Worm (Caenorhabditis elegans) whole organism, L1 larva: ENCODE results near the gene F13H8.3.
A peak's percentile ranks its signal among the peaks of the same experiment; 100 is the strongest.

Experiments used
- C16A3.4 ChIP-seq: fragments of 150-350 bp; optimal IDR thresholded peaks from 2 replicates; lab custom pipeline; 2014; ENCODE audit warnings: missing biosample characterization, missing genetic modification characterization
- C34B4.2 ChIP-seq: sonication (generic microtip); optimal IDR thresholded peaks from 2 replicates; lab custom pipeline; 2017; ENCODE audit warnings: mild to moderate bottlenecking, missing genetic modification characterization, missing compliant biosample characterization
- F16B12.6 ChIP-seq: fragments of 150-350 bp; optimal IDR thresholded peaks from 2 replicates; lab custom pipeline; 2014; ENCODE audit warnings: missing biosample characterization, missing genetic modification characterization
- aha-1 ChIP-seq: fragments of 150-350 bp; optimal IDR thresholded peaks from 2 replicates; lab custom pipeline; 2014; ENCODE audit warnings: missing biosample characterization, missing genetic modification characterization
- aly-2 ChIP-seq: fragments of 150-350 bp; optimal IDR thresholded peaks from 2 replicates; lab custom pipeline; 2014; ENCODE audit warnings: missing biosample characterization, missing genetic modification characterization
- ama-1 ChIP-seq: fragments of 150-350 bp; optimal IDR thresholded peaks from 2 replicates; lab custom pipeline; 2014
- blmp-1 ChIP-seq: fragments of 150-350 bp; optimal IDR thresholded peaks from 2 replicates; lab custom pipeline; 2014; ENCODE audit warnings: missing biosample characterization, missing genetic modification characterization
- ceh-63 ChIP-seq: fragments of 200-800 bp; sonication (Bioruptor generic); optimal IDR thresholded peaks from 2 replicates; lab custom pipeline; 2018; ENCODE audit warnings: mild to moderate bottlenecking, missing genetic modification characterization, missing compliant biosample characterization
- ceh-8 ChIP-seq: fragments of 200-800 bp; sonication (Bioruptor generic); optimal IDR thresholded peaks from 2 replicates; lab custom pipeline; 2018; ENCODE audit warnings: mild to moderate bottlenecking, missing genetic modification characterization, moderate library complexity, missing compliant biosample characterization
- ces-1 ChIP-seq: fragments of 150-350 bp; optimal IDR thresholded peaks from 2 replicates; lab custom pipeline; 2014; ENCODE audit warnings: missing biosample characterization, missing genetic modification reagents, missing genetic modification characterization
- dpl-1 ChIP-seq, 3 experiments: fragments of 150-350 bp in 2 of 3; sonication (generic microtip) in 1 of 3; optimal IDR thresholded peaks; 2 replicates each; lab custom pipeline; 2014 to 2017; ENCODE audit warnings: missing biosample characterization in 3 of 3, missing genetic modification characterization in 3 of 3, missing genetic modification reagents in 3 of 3
- dsc-1 ChIP-seq: sonication (generic microtip); optimal IDR thresholded peaks from 2 replicates; lab custom pipeline; 2016; ENCODE audit warnings: mild to moderate bottlenecking, missing genetic modification characterization, missing compliant biosample characterization
- elt-3 ChIP-seq, 6 experiments: fragments of 150-350 bp in 1 of 6; sonication (generic microtip); optimal IDR thresholded peaks; 2 replicates each; lab custom pipeline; 2017 to 2018; ENCODE audit warnings: missing biosample characterization in 6 of 6, missing genetic modification characterization in 6 of 6, inconsistent platforms in 1 of 6
- fkh-8 ChIP-seq: sonication (generic microtip); optimal IDR thresholded peaks from 2 replicates; lab custom pipeline; 2016; ENCODE audit warnings: mild to moderate bottlenecking, missing genetic modification characterization, missing compliant biosample characterization
- fos-1 ChIP-seq: fragments of 150-350 bp; optimal IDR thresholded peaks from 2 replicates; lab custom pipeline; 2014; ENCODE audit warnings: missing biosample characterization, missing genetic modification characterization
- jun-1 ChIP-seq: fragments of 150-350 bp; optimal IDR thresholded peaks from 2 replicates; lab custom pipeline; 2014; ENCODE audit warnings: missing biosample characterization, missing genetic modification reagents, missing genetic modification characterization
- lin-13 ChIP-seq: fragments of 150-350 bp; optimal IDR thresholded peaks from 2 replicates; lab custom pipeline; 2014; ENCODE audit warnings: missing biosample characterization, missing genetic modification reagents, missing genetic modification characterization
- lin-15B ChIP-seq: fragments of 150-350 bp; sonication (generic microtip); optimal IDR thresholded peaks from 3 replicates; lab custom pipeline; 2014; ENCODE audit warnings: missing biosample characterization, missing genetic modification characterization
- lin-35 ChIP-seq, 2 experiments: fragments of 150-350 bp; optimal IDR thresholded peaks; 2 replicates each; lab custom pipeline; 2014; ENCODE audit warnings: missing biosample characterization in 2 of 2, missing genetic modification characterization in 2 of 2, missing genetic modification reagents in 2 of 2
- lin-39 ChIP-seq: fragments of 150-350 bp; optimal IDR thresholded peaks from 2 replicates; lab custom pipeline; 2014; ENCODE audit warnings: missing biosample characterization, missing genetic modification reagents, missing genetic modification characterization
- lir-3 ChIP-seq: sonication (generic microtip); optimal IDR thresholded peaks from 2 replicates; lab custom pipeline; 2016; ENCODE audit warnings: mild to moderate bottlenecking, missing genetic modification characterization, moderate library complexity, missing compliant biosample characterization; ENCODE audit not compliant: poor library complexity
- lsy-2 ChIP-seq, 2 experiments: fragments of 150-350 bp; optimal IDR thresholded peaks; 2 replicates each; lab custom pipeline; 2014; ENCODE audit warnings: missing biosample characterization in 2 of 2, missing genetic modification characterization in 2 of 2
- mdl-1 ChIP-seq, 2 experiments: fragments of 150-350 bp; optimal IDR thresholded peaks; 2 replicates each; lab custom pipeline; 2014 to 2017; ENCODE audit warnings: missing biosample characterization in 2 of 2, missing genetic modification characterization in 2 of 2, inconsistent platforms in 1 of 2
- mep-1 ChIP-seq: fragments of 150-350 bp; optimal IDR thresholded peaks from 2 replicates; lab custom pipeline; 2014; ENCODE audit warnings: missing biosample characterization, missing genetic modification characterization
- nhr-11 ChIP-seq: fragments of 150-350 bp; optimal IDR thresholded peaks from 2 replicates; lab custom pipeline; 2014; ENCODE audit warnings: missing biosample characterization, missing genetic modification characterization
- nhr-19 ChIP-seq: fragments of 200-800 bp; sonication (Bioruptor generic); conservative IDR thresholded peaks from 2 replicates; pipeline ENCODE4 v1.3.6; 2022; ENCODE audit warnings: missing genetic modification characterization, missing compliant biosample characterization
- nhr-20 ChIP-seq: sonication (generic microtip); optimal IDR thresholded peaks from 2 replicates; lab custom pipeline; 2016; ENCODE audit warnings: mild to moderate bottlenecking, missing genetic modification characterization, missing compliant biosample characterization
- nhr-237 ChIP-seq: fragments of 150-350 bp; optimal IDR thresholded peaks from 2 replicates; lab custom pipeline; 2014; ENCODE audit warnings: missing biosample characterization, missing genetic modification characterization
- nhr-47 ChIP-seq: sonication (generic microtip); optimal IDR thresholded peaks from 2 replicates; lab custom pipeline; 2016; ENCODE audit warnings: mild to moderate bottlenecking, missing genetic modification characterization, moderate library complexity, missing compliant biosample characterization
- nhr-71 ChIP-seq: sonication (generic microtip); optimal IDR thresholded peaks from 2 replicates; lab custom pipeline; 2016; ENCODE audit warnings: mild to moderate bottlenecking, missing genetic modification characterization, moderate library complexity, missing compliant biosample characterization
- nhr-77 ChIP-seq: fragments of 150-350 bp; optimal IDR thresholded peaks from 2 replicates; lab custom pipeline; 2014; ENCODE audit warnings: missing biosample characterization, missing genetic modification characterization
- nhr-85 ChIP-seq: sonication (generic microtip); peaks from one replicate; lab custom pipeline; 2016; ENCODE audit warnings: missing genetic modification characterization, inconsistent platforms, missing compliant biosample characterization
- nhr-90 ChIP-seq: sonication (generic microtip); optimal IDR thresholded peaks from 2 replicates; lab custom pipeline; 2016; ENCODE audit warnings: mild to moderate bottlenecking, missing genetic modification characterization, missing compliant biosample characterization; ENCODE audit not compliant: poor library complexity
- pqm-1 ChIP-seq: sonication (generic microtip); optimal IDR thresholded peaks from 3 replicates; lab custom pipeline; 2017; ENCODE audit warnings: missing biosample characterization, missing genetic modification characterization
- rnt-1 ChIP-seq: sonication (generic microtip); optimal IDR thresholded peaks from 2 replicates; lab custom pipeline; 2016; ENCODE audit warnings: mild to moderate bottlenecking, missing genetic modification characterization, moderate library complexity, missing compliant biosample characterization
- skn-1 ChIP-seq: fragments of 150-350 bp; optimal IDR thresholded peaks from 2 replicates; lab custom pipeline; 2014; ENCODE audit warnings: missing biosample characterization, missing genetic modification characterization
- snpc-4 ChIP-seq: fragments of 150-350 bp; optimal IDR thresholded peaks from 2 replicates; lab custom pipeline; 2014; ENCODE audit warnings: missing biosample characterization, missing genetic modification characterization
- snu-23 ChIP-seq: sonication (generic microtip); optimal IDR thresholded peaks from 2 replicates; lab custom pipeline; 2016; ENCODE audit warnings: missing genetic modification characterization, missing compliant biosample characterization
- sox-4 ChIP-seq: sonication (generic microtip); optimal IDR thresholded peaks from 2 replicates; lab custom pipeline; 2016; ENCODE audit warnings: missing genetic modification characterization, missing compliant biosample characterization
- sptf-1 ChIP-seq: fragments of 150-350 bp; optimal IDR thresholded peaks from 2 replicates; lab custom pipeline; 2014; ENCODE audit warnings: missing biosample characterization, missing genetic modification characterization
- sup-37 ChIP-seq: fragments of 200-800 bp; sonication (Bioruptor generic); optimal IDR thresholded peaks from 2 replicates; lab custom pipeline; 2018; ENCODE audit warnings: mild to moderate bottlenecking, missing genetic modification characterization, missing compliant biosample characterization
- swsn-7 ChIP-seq: sonication (generic microtip); optimal IDR thresholded peaks from 2 replicates; lab custom pipeline; 2016; ENCODE audit warnings: missing genetic modification characterization, missing compliant biosample characterization
- tbx-2 ChIP-seq: sonication (generic microtip); optimal IDR thresholded peaks from 2 replicates; lab custom pipeline; 2016; ENCODE audit warnings: missing genetic modification characterization, missing compliant biosample characterization
- unc-30 ChIP-seq: sonication (generic microtip); optimal IDR thresholded peaks from 2 replicates; lab custom pipeline; 2017; ENCODE audit warnings: missing biosample characterization, missing genetic modification characterization
- unc-86 ChIP-seq: sonication (generic microtip); optimal IDR thresholded peaks from 2 replicates; lab custom pipeline; 2016; ENCODE audit warnings: missing genetic modification characterization, missing compliant biosample characterization
- xbp-1 ChIP-seq: sonication (generic microtip); optimal IDR thresholded peaks from 2 replicates; lab custom pipeline; 2016; ENCODE audit warnings: missing genetic modification characterization, missing compliant biosample characterization
- ztf-11 ChIP-seq, 2 experiments: sonication (generic microtip); optimal IDR thresholded peaks; 2 replicates each; lab custom pipeline; 2016 to 2017; ENCODE audit warnings: missing genetic modification characterization in 2 of 2, missing biosample characterization in 1 of 2, missing compliant biosample characterization in 1 of 2
- ztf-4 ChIP-seq: fragments of 150-350 bp; optimal IDR thresholded peaks from 2 replicates; lab custom pipeline; 2014; ENCODE audit warnings: missing biosample characterization, missing genetic modification characterization

F13H8.3 gene

ce11 chrII:6248503-6248902 is 15.3 kb upstream of the F13H8.3 start (continued):
- TF ChIP-seq ceh-8 (GFP tag; lab: Kevin White, UChicago) (no peak), F16B12.6 (tag; lab: Kevin White, UChicago) (no peak), unc-86 (tag; lab: Kevin White, UChicago) (peak; percentile 18), ztf-11 (tag; optimal IDR thresholded peaks at IDR 0.05; lab: Kevin White, UChicago) (no peak), mdl-1 (tag; optimal IDR thresholded peaks at IDR 0.05; lab: Kevin White, UChicago) (peak in 1 of 2 experiments; percentile 49), elt-3 (tag; optimal IDR thresholded peaks at IDR 0.05; lab: Kevin White, UChicago) (peak in 1 of 6 experiments; percentile 10), swsn-7 (tag; lab: Kevin White, UChicago) (peak; percentile 58), nhr-237 (tag; lab: Kevin White, UChicago) (no peak), nhr-20 (peak; percentile 45), lsy-2 (tag; optimal IDR thresholded peaks at IDR 0.05; lab: Kevin White, UChicago) (peak; percentile 8 to 60), unc-30 (no peak), nhr-19 (GFP tag; lab: Robert Waterston, UW) (peak; percentile 57), aha-1 (tag; lab: Kevin White, UChicago) (no peak), ceh-63 (GFP tag; lab: Kevin White, UChicago) (no peak), skn-1 (tag; lab: Kevin White, UChicago) (peak; percentile 27), C16A3.4 (tag; lab: Kevin White, UChicago) (peak; percentile 78), dpl-1 (GFP tag; optimal IDR thresholded peaks at IDR 0.05; lab: Kevin White, UChicago) (peak; percentile 54 to 68 (median 63)), dsc-1 (tag; lab: Kevin White, UChicago) (peak; percentile 28), xbp-1 (tag; lab: Kevin White, UChicago) (peak; percentile 20), lin-35 (GFP tag; optimal IDR thresholded peaks at IDR 0.05; lab: Kevin White, UChicago) (peak; percentile 42 to 83), lir-3 (tag; lab: Kevin White, UChicago) (peak; percentile 40), nhr-90 (tag; lab: Kevin White, UChicago) (peak; percentile 64), aly-2 (tag; lab: Kevin White, UChicago) (peak; percentile 10), nhr-85 (peak; percentile 80), sox-4 (tag; lab: Kevin White, UChicago) (no peak), ama-1 (lab: Kevin White, UChicago) (no peak), rnt-1 (tag; lab: Kevin White, UChicago) (peak; percentile 52)

- TF ChIP-seq sptf-1 (tag; lab: Kevin White, UChicago) (no peak), nhr-71 (tag; lab: Kevin White, UChicago) (peak; percentile 88), snpc-4 (peak; percentile 54), lin-15B (peak; percentile 72), unc-30 (no peak), nhr-47 (tag; lab: Kevin White, UChicago) (peak; percentile 82), jun-1 (tag; lab: Kevin White, UChicago) (peak; percentile 68), nhr-19 (GFP tag; lab: Robert Waterston, UW) (peak; percentile 79), nhr-11 (tag; lab: Kevin White, UChicago) (peak; percentile 46), fkh-8 (peak; percentile 64), mep-1 (tag; lab: Kevin White, UChicago) (peak; percentile 84), sox-4 (tag; lab: Kevin White, UChicago) (peak; percentile 3), C16A3.4 (tag; lab: Kevin White, UChicago) (peak; percentile 79), lin-13 (GFP tag; lab: Kevin White, UChicago) (peak; percentile 70), nhr-77 (peak; percentile 43), lin-39 (tag; lab: Kevin White, UChicago) (no peak), blmp-1 (tag; lab: Kevin White, UChicago) (peak; percentile 73), ama-1 (lab: Kevin White, UChicago) (peak; percentile 6), ztf-4 (tag; lab: Kevin White, UChicago) (peak; percentile 44), sup-37 (no peak), pqm-1 (tag; lab: Kevin White, UChicago) (no peak), snu-23 (GFP tag; lab: Kevin White, UChicago) (peak; percentile 87), C34B4.2 (tag; lab: Kevin White, UChicago) (no peak), ces-1 (GFP tag; lab: Kevin White, UChicago) (no peak), rnt-1 (tag; lab: Kevin White, UChicago) (peak; percentile 84), nhr-90 (tag; lab: Kevin White, UChicago) (peak; percentile 73), tbx-2 (tag; lab: Kevin White, UChicago) (peak; percentile 80), lir-3 (tag; lab: Kevin White, UChicago) (peak; percentile 67), elt-3 (tag; optimal IDR thresholded peaks at IDR 0.05; lab: Kevin White, UChicago) (peak in 2 of 6 experiments; percentile 59 to 73), aly-2 (tag; lab: Kevin White, UChicago) (peak; percentile 46), ceh-8 (GFP tag; lab: Kevin White, UChicago) (no peak), fos-1 (tag; lab: Kevin White, UChicago) (peak; percentile 63), dsc-1 (tag; lab: Kevin White, UChicago) (peak; percentile 44)
Measured at ce11 chrII:6250782-6251461, 12.9 kb upstream of the F13H8.3 start, which contains the start of gene phb-2. Gene phb-2, plus strand, starts transcription at chrII:6251411.
